Fruit fly (Drosophila melanogaster): ENCODE measurements around the gene Npc2h.

The Npc2h gene

dm6 chr3R:30766922-30767504 lies 20.9 kb upstream of the Npc2h start:
- TF ChIP-seq CG17801 (GFP tag; optimal IDR thresholded peaks at IDR 0.05; ENCODE audit: partially characterized antibody), result no peak

- TF ChIP-seq CG17801 (GFP tag; optimal IDR thresholded peaks at IDR 0.05; ENCODE audit: partially characterized antibody), result no peak
Observed at dm6 chr3R:30765306-30766033, 19.4 kb upstream of the Npc2h start, which contains the start of gene zfh1. Gene zfh1, plus strand, starts transcription at chr3R:30765926.

dm6 chr3R:30764121-30764520 lies 18.0 kb upstream of the Npc2h start:
- TF ChIP-seq CG17801 (GFP tag; optimal IDR thresholded peaks at IDR 0.05; ENCODE audit: partially characterized antibody), result no peak

- TF ChIP-seq CG17801 (GFP tag; optimal IDR thresholded peaks at IDR 0.05; ENCODE audit: partially characterized antibody), result no peak
Observed at dm6 chr3R:30762230-30762629, 16.1 kb upstream of the Npc2h start.

dm6 chr3R:30761140-30761539 lies 15.1 kb upstream of the Npc2h start:
- no peak for TF ChIP-seq CG17801 (GFP tag; optimal IDR thresholded peaks at IDR 0.05; ENCODE audit: partially characterized antibody)

- no peak for TF ChIP-seq CG17801 (GFP tag; optimal IDR thresholded peaks at IDR 0.05; ENCODE audit: partially characterized antibody)
Observed at dm6 chr3R:30758725-30759714, 12.9 kb upstream of the Npc2h start.

dm6 chr3R:30756191-30756590 lies 10.1 kb upstream of the Npc2h start:
- TF ChIP-seq CG17801 (GFP tag; optimal IDR thresholded peaks at IDR 0.05; ENCODE audit: partially characterized antibody), result no peak

- TF ChIP-seq CG17801 (GFP tag; optimal IDR thresholded peaks at IDR 0.05; ENCODE audit: partially characterized antibody), result no peak
Observed at dm6 chr3R:30754488-30755223, 8.6 kb upstream of the Npc2h start.

- TF ChIP-seq CG17801 (GFP tag; optimal IDR thresholded peaks at IDR 0.05; ENCODE audit: partially characterized antibody), result peak; percentile 74
Observed at dm6 chr3R:30750898-30751297, 4.8 kb upstream of the Npc2h start.

- TF ChIP-seq CG17801 (GFP tag; optimal IDR thresholded peaks at IDR 0.05; ENCODE audit: partially characterized antibody), result no peak
Observed at dm6 chr3R:30747039-30747438, 949 bp upstream of the Npc2h start.

dm6 chr3R:30745104-30745503 lies 986 bp downstream of the Npc2h start, which contains the start of gene Npc2g:
Gene Npc2g, minus strand, starts transcription at chr3R:30745263.
- TF ChIP-seq CG17801 (GFP tag; optimal IDR thresholded peaks at IDR 0.05; ENCODE audit: partially characterized antibody), result no peak

dm6 chr3R:30742580-30742979 lies 3.5 kb downstream of the Npc2h start, which contains the start of gene CG15543:
Gene CG15543, plus strand, starts transcription at chr3R:30742880.
- no peak for TF ChIP-seq CG17801 (GFP tag; optimal IDR thresholded peaks at IDR 0.05; ENCODE audit: partially characterized antibody)

dm6 chr3R:30741371-30741770 lies 4.7 kb downstream of the Npc2h start:
- TF ChIP-seq CG17801 (GFP tag; optimal IDR thresholded peaks at IDR 0.05; ENCODE audit: partially characterized antibody), result no peak

dm6 chr3R:30735047-30735446 lies 11.0 kb downstream of the Npc2h start:
- no peak for TF ChIP-seq CG17801 (GFP tag; optimal IDR thresholded peaks at IDR 0.05; ENCODE audit: partially characterized antibody)

- TF ChIP-seq CG17801 (GFP tag; optimal IDR thresholded peaks at IDR 0.05; ENCODE audit: partially characterized antibody), result no peak
Observed at dm6 chr3R:30734576-30734975, 11.5 kb downstream of the Npc2h start.
